Worm (Caenorhabditis elegans): ENCODE results near the gene math-22.
"Not testable (repeated sequence)": the region's sequence is repeated elsewhere in the genome, so short reads cannot be mapped to it uniquely, and the experiment has no call there.

The math-22 gene

ce11 chrII:1948393-1948792, 43.2 kb downstream of the math-22 start, which contains the start of gene ZK250.2:
Gene ZK250.2, plus strand, starts transcription at chrII:1948693.
- TF ChIP-seq nhr-237, nhr-77, fkh-2 (tag; optimal IDR thresholded peaks at IDR 0.05): not testable (repeated sequence)

DNA sequence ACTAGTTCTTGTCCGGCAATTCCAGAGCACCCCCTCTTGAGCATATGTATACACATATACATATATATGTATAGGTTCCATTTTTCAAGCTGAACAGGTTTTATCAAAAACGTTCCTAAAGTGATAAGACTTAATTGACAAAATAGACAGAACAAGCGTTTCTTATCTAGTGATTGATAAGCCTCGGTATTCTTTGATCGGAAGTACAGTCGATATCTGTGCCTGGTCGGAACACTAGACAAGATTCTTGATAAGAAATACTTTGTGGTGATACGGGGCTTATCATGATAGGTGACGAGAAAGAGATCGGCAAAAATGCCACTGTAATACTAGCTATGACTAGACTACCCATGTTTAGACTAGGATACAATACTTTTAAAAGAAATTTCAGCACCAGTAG, 43.9 kb downstream of the math-22 start:
- peak in 1 of 3 experiments; percentile 28 for TF ChIP-seq elt-3 (tag; optimal IDR thresholded peaks at IDR 0.05)
- TF ChIP-seq zag-1 (tag; optimal IDR thresholded peaks at IDR 0.05): no peak
- TF ChIP-seq eor-1 (tag; optimal IDR thresholded peaks at IDR 0.05): no peak
- no peak for TF ChIP-seq ama-1 (optimal IDR thresholded peaks at IDR 0.05)
- no peak for TF ChIP-seq unc-39 (tag; optimal IDR thresholded peaks at IDR 0.05)
- TF ChIP-seq nhr-43 (tag; optimal IDR thresholded peaks at IDR 0.05; ENCODE audit: poor library complexity, severe bottlenecking): no peak
- no peak for TF ChIP-seq ZK546.5 (tag; optimal IDR thresholded peaks at IDR 0.05)
- no peak for TF ChIP-seq tbx-2 (tag; optimal IDR thresholded peaks at IDR 0.05)
- no peak for TF ChIP-seq ztf-11 (tag; optimal IDR thresholded peaks at IDR 0.05)
- TF ChIP-seq ztf-4 (tag; optimal IDR thresholded peaks at IDR 0.05): no peak
- TF ChIP-seq elt-2 (tag; optimal IDR thresholded peaks at IDR 0.05): peak; percentile 99
- peak; percentile 81 for TF ChIP-seq pqm-1 (tag; optimal IDR thresholded peaks at IDR 0.05)
- no peak for TF ChIP-seq ceh-9 (tag; optimal IDR thresholded peaks at IDR 0.05)
- TF ChIP-seq R02D3.7 (tag; optimal IDR thresholded peaks at IDR 0.05): no peak
- TF ChIP-seq jun-1 (tag; optimal IDR thresholded peaks at IDR 0.05): peak; percentile 68
- no peak for TF ChIP-seq ceh-28 (tag; optimal IDR thresholded peaks at IDR 0.05)
- TF ChIP-seq nhr-25 (tag; optimal IDR thresholded peaks at IDR 0.05): no peak
- TF ChIP-seq ceh-16 (tag; optimal IDR thresholded peaks at IDR 0.05): no peak

DNA sequence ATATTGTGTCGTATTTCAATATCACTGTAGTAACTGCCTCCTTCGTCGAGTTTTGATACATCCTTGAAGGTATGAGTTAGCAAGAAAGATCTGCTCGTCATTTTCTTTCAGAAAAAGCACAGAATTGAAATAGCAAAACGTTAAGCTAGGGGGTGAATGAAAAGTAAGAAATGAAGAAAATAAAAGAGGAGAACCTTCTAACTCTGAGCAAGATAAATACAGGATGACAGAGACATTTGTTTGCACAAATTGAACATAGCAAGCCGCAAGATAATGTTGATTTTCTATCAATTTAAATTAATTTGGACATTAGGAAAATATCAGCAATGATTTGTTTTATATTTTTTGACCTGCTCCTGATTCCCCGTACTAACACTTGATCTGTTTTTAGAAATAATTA, 50.4 kb downstream of the math-22 start, which contains the start of gene math-49:
Gene math-49, minus strand, starts transcription at position 101 of the 400 bp plus-strand sequence.
- TF ChIP-seq ztf-4, ceh-9, ceh-28 (tag; optimal IDR thresholded peaks at IDR 0.05): not testable (repeated sequence)

All from whole organism, L3 larva.